Worm (Caenorhabditis elegans) whole organism, young adult: ENCODE data around the gene M117.1.

Experiments
- F22D6.2 ChIP-seq: sonication (generic microtip); optimal IDR thresholded peaks from 2 replicates; lab custom pipeline; 2016; ENCODE audit warnings: mild to moderate bottlenecking, missing genetic modification characterization, missing compliant biosample characterization
- F33H1.4 ChIP-seq: fragments of 200-800 bp; sonication (Bioruptor generic); IDR thresholded peaks from 2 replicates; pipeline ENCODE4 v1.3.6; 2022; ENCODE audit warnings: missing genetic modification reagents, missing genetic modification characterization, missing compliant biosample characterization
- F49E8.2 ChIP-seq: sonication (generic microtip); optimal IDR thresholded peaks from 3 replicates; lab custom pipeline; 2017; ENCODE audit warnings: missing genetic modification characterization, mild to moderate bottlenecking, missing compliant biosample characterization, antibody characterized with exemption, moderate library complexity; ENCODE audit not compliant: insufficient read depth
- F55B11.4 ChIP-seq: sonication (generic microtip); optimal IDR thresholded peaks from 2 replicates; lab custom pipeline; 2016; ENCODE audit warnings: missing compliant biosample characterization, missing genetic modification characterization, borderline replicate concordance; ENCODE audit not compliant: insufficient read depth
- T26A5.8 ChIP-seq: sonication (generic microtip); optimal IDR thresholded peaks from 2 replicates; lab custom pipeline; 2016; ENCODE audit warnings: missing genetic modification characterization, missing compliant biosample characterization
- Y53G8AR.9 ChIP-seq: fragments of 200-800 bp; sonication (Bioruptor generic); conservative IDR thresholded peaks from 2 replicates; pipeline ENCODE4 v1.3.6; 2022; ENCODE audit warnings: missing genetic modification reagents, missing genetic modification characterization, missing compliant biosample characterization
- Y67H2A.10 ChIP-seq: fragments of 200-800 bp; sonication (Bioruptor generic); conservative IDR thresholded peaks from 2 replicates; pipeline ENCODE4 v1.3.6; 2022; ENCODE audit warnings: missing genetic modification reagents, missing genetic modification characterization, missing compliant biosample characterization
- Y79H2A.3 ChIP-seq: fragments of 200-800 bp; sonication (Bioruptor generic); conservative IDR thresholded peaks from 2 replicates; pipeline ENCODE4 v1.3.6; 2022; ENCODE audit warnings: missing genetic modification reagents, missing genetic modification characterization, missing compliant biosample characterization
- Y95B8A.8 ChIP-seq: fragments of 200-800 bp; sonication (Bioruptor generic); IDR thresholded peaks from 2 replicates; pipeline ENCODE4 v1.3.6; 2022; ENCODE audit warnings: missing genetic modification reagents, missing genetic modification characterization, missing compliant biosample characterization
- ZK185.1 ChIP-seq: sonication (generic microtip); optimal IDR thresholded peaks from 2 replicates; lab custom pipeline; 2016; ENCODE audit warnings: mild to moderate bottlenecking, missing genetic modification characterization, missing compliant biosample characterization; ENCODE audit not compliant: poor library complexity, severe bottlenecking
- ama-1 ChIP-seq, 3 experiments: fragments of 150-350 bp in 1 of 3; sonication (generic microtip) in 2 of 3; optimal IDR thresholded peaks; 2 replicates each; lab custom pipeline; 2014 to 2018; ENCODE audit warnings: missing biosample characterization in 2 of 3, missing genetic modification characterization in 2 of 3, missing genetic modification reagents in 2 of 3
- atf-7 ChIP-seq: sonication (generic microtip); optimal IDR thresholded peaks from 2 replicates; lab custom pipeline; 2017; ENCODE audit warnings: mild to moderate bottlenecking, missing genetic modification characterization, missing compliant biosample characterization
- attf-5 ChIP-seq: fragments of 200-800 bp; sonication (Bioruptor generic); optimal IDR thresholded peaks from 2 replicates; lab custom pipeline; 2018; ENCODE audit warnings: mild to moderate bottlenecking, missing genetic modification characterization, missing compliant biosample characterization
- attf-6 ChIP-seq: fragments of 200-800 bp; sonication (Bioruptor generic); IDR thresholded peaks from 2 replicates; pipeline ENCODE4 v1.3.6; 2022; ENCODE audit warnings: missing genetic modification reagents, missing genetic modification characterization, missing compliant biosample characterization
- bed-1 ChIP-seq: fragments of 200-800 bp; sonication (Bioruptor generic); IDR thresholded peaks from 2 replicates; pipeline ENCODE4 v1.3.6; 2022; ENCODE audit warnings: missing genetic modification reagents, missing genetic modification characterization, missing compliant biosample characterization
- bed-2 ChIP-seq: fragments of 200-800 bp; sonication (Bioruptor generic); IDR thresholded peaks from 2 replicates; pipeline ENCODE4 v1.3.6; 2022; ENCODE audit warnings: missing genetic modification reagents, missing genetic modification characterization, missing compliant biosample characterization
- ceh-100 ChIP-seq: fragments of 200-800 bp; sonication (Bioruptor generic); IDR thresholded peaks from 2 replicates; pipeline ENCODE4 v1.3.6; 2022; ENCODE audit warnings: missing genetic modification reagents, missing genetic modification characterization, missing compliant biosample characterization
- ceh-27 ChIP-seq: fragments of 200-800 bp; sonication (Bioruptor generic); optimal IDR thresholded peaks from 2 replicates; lab custom pipeline; 2018; ENCODE audit warnings: mild to moderate bottlenecking, missing genetic modification characterization, moderate library complexity, missing compliant biosample characterization
- ceh-40 ChIP-seq: fragments of 200-800 bp; sonication (Bioruptor generic); IDR thresholded peaks from 2 replicates; pipeline ENCODE4 v1.3.6; 2022; ENCODE audit warnings: missing genetic modification characterization, missing compliant biosample characterization
- ceh-79 ChIP-seq: sonication (generic microtip); optimal IDR thresholded peaks from 2 replicates; lab custom pipeline; 2017; ENCODE audit warnings: mild to moderate bottlenecking, missing genetic modification characterization, missing compliant biosample characterization
- efl-1 ChIP-seq: fragments of 150-350 bp; optimal IDR thresholded peaks from 2 replicates; lab custom pipeline; 2014; ENCODE audit warnings: missing biosample characterization, missing genetic modification reagents, missing genetic modification characterization
- egl-18 ChIP-seq: fragments of 200-800 bp; sonication (Bioruptor generic); IDR thresholded peaks from 2 replicates; pipeline ENCODE4 v1.3.6; 2022; ENCODE audit warnings: missing genetic modification reagents, missing genetic modification characterization, missing compliant biosample characterization
- egrh-3 ChIP-seq: fragments of 200-800 bp; sonication (Bioruptor generic); IDR thresholded peaks from 2 replicates; pipeline ENCODE4 v1.3.6; 2022; ENCODE audit warnings: missing genetic modification reagents, missing genetic modification characterization, missing compliant biosample characterization
- ets-4 ChIP-seq: fragments of 200-800 bp; sonication (Bioruptor generic); optimal IDR thresholded peaks from 2 replicates; lab custom pipeline; 2018; ENCODE audit warnings: mild to moderate bottlenecking, missing genetic modification characterization, missing compliant biosample characterization
- gei-17 ChIP-seq: fragments of 200-800 bp; sonication (Bioruptor generic); optimal IDR thresholded peaks from 2 replicates; lab custom pipeline; 2018; ENCODE audit warnings: mild to moderate bottlenecking, missing genetic modification characterization, missing compliant biosample characterization
- hmg-1.2 ChIP-seq: fragments of 200-800 bp; sonication (Bioruptor generic); IDR thresholded peaks from 2 replicates; pipeline ENCODE4 v1.3.6; 2022; ENCODE audit warnings: missing genetic modification reagents, missing genetic modification characterization, missing compliant biosample characterization
- hmg-20 ChIP-seq: fragments of 200-800 bp; sonication (Bioruptor generic); IDR thresholded peaks from 2 replicates; pipeline ENCODE4 v1.3.6; 2022; ENCODE audit warnings: missing genetic modification reagents, missing genetic modification characterization, missing compliant biosample characterization
- let-607 ChIP-seq, 2 experiments: fragments of 200-800 bp in 1 of 2; sonication (Bioruptor generic) in 1 of 2; sonication (generic microtip) in 1 of 2; optimal IDR thresholded peaks; 2 replicates each; lab custom pipeline; 2016 to 2018; ENCODE audit warnings: mild to moderate bottlenecking in 2 of 2, missing compliant biosample characterization in 2 of 2, missing genetic modification characterization in 2 of 2, moderate library complexity in 2 of 2, missing genotype in 1 of 2
- lin-26 ChIP-seq: fragments of 200-800 bp; sonication (Bioruptor generic); IDR thresholded peaks from 2 replicates; pipeline ENCODE4 v1.3.6; 2022; ENCODE audit warnings: missing genetic modification reagents, missing genetic modification characterization, missing compliant biosample characterization
- lin-54 ChIP-seq: fragments of 200-800 bp; sonication (Bioruptor generic); optimal IDR thresholded peaks from 2 replicates; lab custom pipeline; 2018; ENCODE audit warnings: mild to moderate bottlenecking, missing genetic modification characterization, missing compliant biosample characterization
- lir-1 ChIP-seq: fragments of 200-800 bp; sonication (Bioruptor generic); conservative IDR thresholded peaks from 2 replicates; pipeline ENCODE4 v1.3.6; 2022; ENCODE audit warnings: missing genetic modification reagents, missing genetic modification characterization, missing compliant biosample characterization
- madf-10 ChIP-seq: sonication (generic microtip); optimal IDR thresholded peaks from 2 replicates; lab custom pipeline; 2016; ENCODE audit warnings: mild to moderate bottlenecking, missing genetic modification characterization, missing compliant biosample characterization
- mcd-1 ChIP-seq: fragments of 200-800 bp; sonication (Bioruptor generic); IDR thresholded peaks from 2 replicates; pipeline ENCODE4 v1.3.6; 2022; ENCODE audit warnings: missing genetic modification reagents, missing genetic modification characterization, missing compliant biosample characterization
- mel-28 ChIP-seq: sonication (generic microtip); optimal IDR thresholded peaks from 2 replicates; lab custom pipeline; 2016; ENCODE audit warnings: borderline replicate concordance, mild to moderate bottlenecking, missing genetic modification characterization, missing compliant biosample characterization
- mxl-1 ChIP-seq: sonication (generic microtip); optimal IDR thresholded peaks from 2 replicates; lab custom pipeline; 2016; ENCODE audit warnings: missing genetic modification characterization, missing compliant biosample characterization
- nfya-1 ChIP-seq: sonication (generic microtip); optimal IDR thresholded peaks from 2 replicates; lab custom pipeline; 2017; ENCODE audit warnings: antibody characterized with exemption, missing compliant biosample characterization, missing genetic modification characterization, borderline replicate concordance; ENCODE audit not compliant: insufficient read depth
- nfya-2 ChIP-seq: fragments of 200-800 bp; sonication (Bioruptor generic); IDR thresholded peaks from 2 replicates; pipeline ENCODE4 v1.3.6; 2022; ENCODE audit warnings: missing genetic modification reagents, missing genetic modification characterization, missing compliant biosample characterization
- nhr-27 ChIP-seq: fragments of 200-800 bp; sonication (Bioruptor generic); optimal IDR thresholded peaks from 2 replicates; lab custom pipeline; 2018; ENCODE audit warnings: mild to moderate bottlenecking, missing genetic modification characterization, moderate library complexity, missing compliant biosample characterization
- nhr-80 ChIP-seq: sonication (generic microtip); optimal IDR thresholded peaks from 2 replicates; lab custom pipeline; 2016; ENCODE audit warnings: missing genetic modification characterization, missing compliant biosample characterization
- nhr-90 ChIP-seq: sonication (generic microtip); optimal IDR thresholded peaks from 2 replicates; lab custom pipeline; 2016; ENCODE audit warnings: missing genotype, mild to moderate bottlenecking, missing genetic modification characterization, missing compliant biosample characterization
- sdz-38 ChIP-seq: sonication (generic microtip); optimal IDR thresholded peaks from 2 replicates; lab custom pipeline; 2016; ENCODE audit warnings: missing genotype, missing genetic modification characterization, missing compliant biosample characterization
- somi-1 ChIP-seq: fragments of 200-800 bp; sonication (Bioruptor generic); optimal IDR thresholded peaks from 2 replicates; lab custom pipeline; 2018; ENCODE audit warnings: mild to moderate bottlenecking, missing genetic modification characterization, missing compliant biosample characterization
- tlf-1 ChIP-seq: fragments of 200-800 bp; sonication (Bioruptor generic); optimal IDR thresholded peaks from 2 replicates; lab custom pipeline; 2018; ENCODE audit warnings: mild to moderate bottlenecking, missing genetic modification characterization, missing compliant biosample characterization
- unc-130 ChIP-seq: sonication (generic microtip); optimal IDR thresholded peaks from 2 replicates; lab custom pipeline; 2016; ENCODE audit warnings: missing genetic modification reagents, missing genetic modification characterization, missing compliant biosample characterization
- zfh-2 ChIP-seq: fragments of 200-800 bp; sonication (Bioruptor generic); conservative IDR thresholded peaks from 2 replicates; pipeline ENCODE4 v1.3.6; 2022; ENCODE audit warnings: missing genetic modification reagents, missing genetic modification characterization, missing compliant biosample characterization
- ztf-22 ChIP-seq: fragments of 200-800 bp; sonication (Bioruptor generic); optimal IDR thresholded peaks from 2 replicates; lab custom pipeline; 2018; ENCODE audit warnings: mild to moderate bottlenecking, missing genetic modification characterization, moderate library complexity, missing compliant biosample characterization
- ztf-26 ChIP-seq: sonication (generic microtip); optimal IDR thresholded peaks from 2 replicates; lab custom pipeline; 2017; ENCODE audit warnings: missing genetic modification characterization, missing compliant biosample characterization
- ztf-3 ChIP-seq: fragments of 200-800 bp; sonication (Bioruptor generic); optimal IDR thresholded peaks from 2 replicates; lab custom pipeline; 2018; ENCODE audit warnings: mild to moderate bottlenecking, missing genetic modification characterization, missing compliant biosample characterization

M117.1 gene

ce11 chrIV:11857159-11857565 lies 43.1 kb downstream of the M117.1 start (continued):
- TF ChIP-seq bed-2 (GFP tag; lab: Robert Waterston, UW), result no peak
- peak; percentile 99 for TF ChIP-seq zfh-2 (GFP tag; lab: Robert Waterston, UW)
- TF ChIP-seq hmg-20 (GFP tag; lab: Robert Waterston, UW), result 0 out of 2 replicates have a peak, but pooled peaks have one; percentile 20
- no peak for TF ChIP-seq ztf-22 (GFP tag; lab: Kevin White, UChicago)
- no peak for TF ChIP-seq ztf-26 (tag; lab: Kevin White, UChicago)
- TF ChIP-seq lin-54, result no peak
- TF ChIP-seq efl-1 (GFP tag; lab: Kevin White, UChicago), result no peak
- no peak for TF ChIP-seq nfya-2 (GFP tag; lab: Robert Waterston, UW)
- TF ChIP-seq F33H1.4 (GFP tag; lab: Robert Waterston, UW), result no peak
- peak; percentile 57 for TF ChIP-seq nhr-80
- TF ChIP-seq bed-1 (GFP tag; lab: Robert Waterston, UW), result no peak
- TF ChIP-seq nhr-90 (tag; lab: Kevin White, UChicago), result no peak
- TF ChIP-seq Y67H2A.10 (GFP tag; lab: Robert Waterston, UW), result no peak
- TF ChIP-seq ceh-100 (GFP tag; lab: Robert Waterston, UW), result no peak
- no peak for TF ChIP-seq tlf-1 (GFP tag; lab: Kevin White, UChicago)
- TF ChIP-seq T26A5.8 (tag; lab: Kevin White, UChicago), result no peak
- no peak for TF ChIP-seq lin-26
- TF ChIP-seq mcd-1, result peak; percentile 78
- no peak for TF ChIP-seq F55B11.4 (tag; lab: Kevin White, UChicago)
- TF ChIP-seq Y95B8A.8 (GFP tag; lab: Robert Waterston, UW), result 0 out of 2 replicates have a peak, but pooled peaks have one; percentile 26
- no peak for TF ChIP-seq ceh-40 (GFP tag; lab: Robert Waterston, UW)
- no peak for TF ChIP-seq nfya-1
- TF ChIP-seq ztf-3, result no peak
- TF ChIP-seq Y53G8AR.9 (GFP tag; lab: Robert Waterston, UW), result 0 out of 2 replicates have a peak, but pooled peaks have one; percentile 43
- TF ChIP-seq F49E8.2, result no peak
- no peak for TF ChIP-seq Y79H2A.3
- no peak for TF ChIP-seq ZK185.1 (tag; lab: Kevin White, UChicago)
- 0 out of 2 replicates have a peak, but pooled peaks have one; percentile 25 for TF ChIP-seq egl-18 (GFP tag; lab: Robert Waterston, UW)
- TF ChIP-seq ceh-27 (GFP tag; lab: Kevin White, UChicago), result peak; percentile 82
- no peak for TF ChIP-seq F22D6.2 (tag; lab: Kevin White, UChicago)
- peak; percentile 53 for TF ChIP-seq somi-1
- no peak for TF ChIP-seq mxl-1
- TF ChIP-seq let-607 (tag; optimal IDR thresholded peaks at IDR 0.05; lab: Kevin White, UChicago), result no peak
- no peak for TF ChIP-seq nhr-27
- TF ChIP-seq unc-130 (GFP tag; lab: Kevin White, UChicago), result no peak
- TF ChIP-seq sdz-38, result no peak
- TF ChIP-seq egrh-3, result peak; percentile 74
- no peak; the same call in 1 of the 2 replicates for TF ChIP-seq lir-1 (GFP tag; lab: Robert Waterston, UW)
- TF ChIP-seq attf-6, result no peak
- peak; percentile 7 for TF ChIP-seq gei-17 (GFP tag; lab: Kevin White, UChicago)
- TF ChIP-seq ama-1 (optimal IDR thresholded peaks at IDR 0.05; lab: Kevin White, UChicago), result no peak
- no peak for TF ChIP-seq ama-1 (GFP tag; optimal IDR thresholded peaks at IDR 0.05; lab: Kevin White, UChicago)
- TF ChIP-seq ets-4 (GFP tag; lab: Kevin White, UChicago), result no peak
- TF ChIP-seq atf-7 (tag; lab: Kevin White, UChicago), result peak; percentile 29
- peak; percentile 56; the same call in 1 of the 2 replicates for TF ChIP-seq hmg-1.2
- no peak for TF ChIP-seq mel-28
- peak; percentile 23 for TF ChIP-seq madf-10
- peak; percentile 88 for TF ChIP-seq attf-5
- no peak for TF ChIP-seq ceh-79
